Worm (Caenorhabditis elegans): ENCODE results near the gene C29A12.22.

The C29A12.22 gene

ce11 chrV:10795494-10795893 lies 16.4 kb upstream of the C29A12.22 start, which contains the start of gene D1054.19:
D1054.19 (plus strand) TSS chrV:10795794.
- TF ChIP-seq zag-1 (tag; optimal IDR thresholded peaks at IDR 0.05) (no peak), unc-62 (GFP tag; optimal IDR thresholded peaks at IDR 0.05) (no peak), mml-1 (tag; optimal IDR thresholded peaks at IDR 0.05) (no peak), daf-12 (tag; optimal IDR thresholded peaks at IDR 0.05) (no peak), ceh-16 (tag; optimal IDR thresholded peaks at IDR 0.05) (no peak), fos-1 (tag; optimal IDR thresholded peaks at IDR 0.05) (no peak), fkh-2 (tag; optimal IDR thresholded peaks at IDR 0.05) (no peak), nfya-1 (tag; optimal IDR thresholded peaks at IDR 0.05; ENCODE audit: insufficient read depth) (no peak), pha-4 (tag; optimal IDR thresholded peaks at IDR 0.05) (no peak), jun-1 (tag; optimal IDR thresholded peaks at IDR 0.05) (no peak), ZK546.5 (tag; optimal IDR thresholded peaks at IDR 0.05) (no peak), tbx-2 (tag; optimal IDR thresholded peaks at IDR 0.05) (no peak), R02D3.7 (tag; optimal IDR thresholded peaks at IDR 0.05) (no peak)

- TF ChIP-seq pqm-1 (tag; optimal IDR thresholded peaks at IDR 0.05) (no peak), ceh-82 (tag; optimal IDR thresholded peaks at IDR 0.05) (no peak), nhr-67 (tag; optimal IDR thresholded peaks at IDR 0.05) (no peak), ztf-4 (tag; optimal IDR thresholded peaks at IDR 0.05) (no peak), lsy-12 (tag; optimal IDR thresholded peaks at IDR 0.05) (no peak), unc-39 (tag; optimal IDR thresholded peaks at IDR 0.05) (no peak), nhr-23 (tag; optimal IDR thresholded peaks at IDR 0.05) (no peak), fkh-10 (GFP tag; optimal IDR thresholded peaks at IDR 0.05) (no peak), daf-12 (tag; optimal IDR thresholded peaks at IDR 0.05) (no peak), fkh-2 (tag; optimal IDR thresholded peaks at IDR 0.05) (no peak), lin-39 (tag; optimal IDR thresholded peaks at IDR 0.05) (no peak), ama-1 (optimal IDR thresholded peaks at IDR 0.05) (no peak), elt-2 (tag; optimal IDR thresholded peaks at IDR 0.05) (no peak), skn-1 (tag; optimal IDR thresholded peaks at IDR 0.05) (no peak), ceh-28 (tag; optimal IDR thresholded peaks at IDR 0.05) (no peak)
Measured at ce11 chrV:10798090-10798489, 13.8 kb upstream of the C29A12.22 start, which contains the start of gene srh-184. srh-184 (minus strand) TSS chrV:10798190.

- TF ChIP-seq elt-2 (tag; optimal IDR thresholded peaks at IDR 0.05): peak; percentile 97
- TF ChIP-seq jun-1 (tag; optimal IDR thresholded peaks at IDR 0.05): peak; percentile 32
- TF ChIP-seq pha-4 (tag; optimal IDR thresholded peaks at IDR 0.05): peak; percentile 57
- no peak for TF ChIP-seq nhr-77 (tag; optimal IDR thresholded peaks at IDR 0.05)
- TF ChIP-seq pqm-1 (tag; optimal IDR thresholded peaks at IDR 0.05): peak; percentile 90
Measured at ce11 chrV:10801154-10801553, 10.7 kb upstream of the C29A12.22 start, which contains the start of gene D1054.18. D1054.18 (minus strand) TSS chrV:10801198.

- TF ChIP-seq nhr-25 (tag; optimal IDR thresholded peaks at IDR 0.05) (no peak), pha-4 (tag; optimal IDR thresholded peaks at IDR 0.05) (peak; percentile 62), elt-2 (tag; optimal IDR thresholded peaks at IDR 0.05) (peak; percentile 98), aly-2 (tag; optimal IDR thresholded peaks at IDR 0.05) (no peak), lin-15B (tag; optimal IDR thresholded peaks at IDR 0.05) (no peak), jun-1 (tag; optimal IDR thresholded peaks at IDR 0.05) (peak; percentile 52), pqm-1 (tag; optimal IDR thresholded peaks at IDR 0.05) (peak; percentile 99), ceh-82 (tag; optimal IDR thresholded peaks at IDR 0.05) (no peak), nhr-11 (tag; optimal IDR thresholded peaks at IDR 0.05) (no peak), skn-1 (tag; optimal IDR thresholded peaks at IDR 0.05) (no peak), nhr-12 (tag; optimal IDR thresholded peaks at IDR 0.05) (no peak)
Measured at ce11 chrV:10802060-10802459, 9.8 kb upstream of the C29A12.22 start.

- TF ChIP-seq ZK546.5 (tag; optimal IDR thresholded peaks at IDR 0.05) (no peak), R02D3.7 (tag; optimal IDR thresholded peaks at IDR 0.05) (no peak), jun-1 (tag; optimal IDR thresholded peaks at IDR 0.05) (no peak)
Measured at ce11 chrV:10804374-10804773, 7.5 kb upstream of the C29A12.22 start, which contains the start of gene secs-1. secs-1 (minus strand) TSS chrV:10804474.

DNA sequence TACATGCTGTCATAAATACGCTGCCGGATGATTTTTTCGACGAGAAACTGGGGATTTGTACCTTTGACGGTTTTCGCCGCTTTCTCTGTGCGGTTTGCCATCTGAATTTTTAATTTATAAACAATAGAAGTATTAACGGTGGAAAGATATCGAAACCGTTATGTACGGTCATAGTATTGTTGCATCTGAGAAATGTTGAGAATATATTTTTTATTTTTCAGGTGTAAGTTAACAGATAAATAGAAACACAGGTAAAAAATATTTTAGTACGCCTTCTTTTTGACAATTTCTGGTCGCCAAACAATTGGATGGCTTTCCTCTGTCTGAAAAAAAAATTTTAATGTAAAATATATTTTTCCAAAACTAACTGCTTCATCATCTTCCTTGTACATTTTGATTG lies 5.9 kb upstream of the C29A12.22 start, which contains the start of gene prp-38:
Gene prp-38, minus strand, starts transcription at position 101 of the 400 bp plus-strand sequence.
- TF ChIP-seq nhr-12 (tag; optimal IDR thresholded peaks at IDR 0.05): no peak
- no peak for TF ChIP-seq pha-4 (tag; optimal IDR thresholded peaks at IDR 0.05)
- no peak for TF ChIP-seq unc-62 (GFP tag; optimal IDR thresholded peaks at IDR 0.05)
- TF ChIP-seq daf-12 (tag; optimal IDR thresholded peaks at IDR 0.05): no peak
- no peak for TF ChIP-seq unc-39 (tag; optimal IDR thresholded peaks at IDR 0.05)
- no peak for TF ChIP-seq nhr-43 (tag; optimal IDR thresholded peaks at IDR 0.05; ENCODE audit: poor library complexity, severe bottlenecking)
- no peak for TF ChIP-seq ama-1 (optimal IDR thresholded peaks at IDR 0.05)
- TF ChIP-seq ceh-9 (tag; optimal IDR thresholded peaks at IDR 0.05): no peak
- TF ChIP-seq lin-15B (tag; optimal IDR thresholded peaks at IDR 0.05): no peak
- TF ChIP-seq nfya-1 (tag; optimal IDR thresholded peaks at IDR 0.05; ENCODE audit: insufficient read depth): no peak
- TF ChIP-seq ceh-16 (tag; optimal IDR thresholded peaks at IDR 0.05): no peak
- no peak for TF ChIP-seq jun-1 (tag; optimal IDR thresholded peaks at IDR 0.05)
- no peak for TF ChIP-seq ztf-4 (tag; optimal IDR thresholded peaks at IDR 0.05)
- TF ChIP-seq egl-27 (tag; optimal IDR thresholded peaks at IDR 0.05): no peak

Measured in whole organism, L3 larva.